Worm (Caenorhabditis elegans) whole organism, L4 larva: ENCODE measurements around the gene Y47D3B.4.

Experiments
- dve-1 ChIP-seq: sonication (generic microtip); optimal IDR thresholded peaks from 2 replicates; lab custom pipeline; 2017; ENCODE audit warnings: antibody characterized with exemption, mild to moderate bottlenecking, missing genetic modification characterization, missing compliant biosample characterization; ENCODE audit not compliant: insufficient read depth
- fos-1 ChIP-seq: fragments of 150-350 bp; optimal IDR thresholded peaks from 2 replicates; lab custom pipeline; 2014; ENCODE audit warnings: missing biosample characterization, missing genetic modification characterization
- lir-3 ChIP-seq: sonication (generic microtip); optimal IDR thresholded peaks from 2 replicates; lab custom pipeline; 2016; ENCODE audit warnings: mild to moderate bottlenecking, missing genetic modification characterization, missing compliant biosample characterization

- no peak for TF ChIP-seq dve-1
- no peak for TF ChIP-seq fos-1 (tag; lab: Kevin White, UChicago)
- TF ChIP-seq lir-3, result no peak
Measured at ce11 chrIII:11359422-11359821, 45.7 kb upstream of the Y47D3B.4 start.
